Worm (Caenorhabditis elegans) whole organism, L1 larva: Measurements from ENCODE around the gene unc-49.
A peak's percentile ranks its signal among the peaks of the same experiment; 100 is the strongest.

ENCODE experiments used
- C04F5.9 ChIP-seq: sonication (generic microtip); optimal IDR thresholded peaks from 2 replicates; lab custom pipeline; 2016; ENCODE audit warnings: missing genetic modification characterization, missing compliant biosample characterization
- C34B4.2 ChIP-seq: sonication (generic microtip); optimal IDR thresholded peaks from 2 replicates; lab custom pipeline; 2017; ENCODE audit warnings: mild to moderate bottlenecking, missing genetic modification characterization, missing compliant biosample characterization
- F16B12.6 ChIP-seq: fragments of 150-350 bp; optimal IDR thresholded peaks from 2 replicates; lab custom pipeline; 2014; ENCODE audit warnings: missing biosample characterization, missing genetic modification characterization
- Y116A8C.19 ChIP-seq: sonication (generic microtip); optimal IDR thresholded peaks from 2 replicates; lab custom pipeline; 2016; ENCODE audit warnings: missing compliant biosample characterization, missing genetic modification characterization, borderline replicate concordance
- aly-2 ChIP-seq: fragments of 150-350 bp; optimal IDR thresholded peaks from 2 replicates; lab custom pipeline; 2014; ENCODE audit warnings: missing biosample characterization, missing genetic modification characterization
- ceh-63 ChIP-seq: fragments of 200-800 bp; sonication (Bioruptor generic); optimal IDR thresholded peaks from 2 replicates; lab custom pipeline; 2018; ENCODE audit warnings: mild to moderate bottlenecking, missing genetic modification characterization, missing compliant biosample characterization
- ceh-8 ChIP-seq: fragments of 200-800 bp; sonication (Bioruptor generic); optimal IDR thresholded peaks from 2 replicates; lab custom pipeline; 2018; ENCODE audit warnings: mild to moderate bottlenecking, missing genetic modification characterization, moderate library complexity, missing compliant biosample characterization
- ceh-82 ChIP-seq, 3 experiments: fragments of 150-350 bp in 1 of 3; sonication (generic microtip) in 2 of 3; optimal IDR thresholded peaks; 2 replicates each; lab custom pipeline; 2014 to 2017; ENCODE audit warnings: missing biosample characterization in 3 of 3, missing genetic modification characterization in 3 of 3
- ceh-90 ChIP-seq: sonication (generic microtip); optimal IDR thresholded peaks from 2 replicates; lab custom pipeline; 2016; ENCODE audit warnings: missing genetic modification characterization, missing compliant biosample characterization
- dpl-1 ChIP-seq, 3 experiments: fragments of 150-350 bp in 2 of 3; sonication (generic microtip) in 1 of 3; optimal IDR thresholded peaks; 2 replicates each; lab custom pipeline; 2014 to 2017; ENCODE audit warnings: missing biosample characterization in 3 of 3, missing genetic modification characterization in 3 of 3, missing genetic modification reagents in 3 of 3
- dsc-1 ChIP-seq: sonication (generic microtip); optimal IDR thresholded peaks from 2 replicates; lab custom pipeline; 2016; ENCODE audit warnings: mild to moderate bottlenecking, missing genetic modification characterization, missing compliant biosample characterization
- efl-1 ChIP-seq, 4 experiments: fragments of 150-350 bp; optimal IDR thresholded peaks in 3 of 4; peaks in 1 of 4; 1 replicate in 1 of 4; 2 replicates in 3 of 4; lab custom pipeline; 2014; ENCODE audit warnings: missing biosample characterization in 2 of 4, missing genetic modification characterization in 2 of 4, missing genetic modification reagents in 2 of 4
- ets-5 ChIP-seq: fragments of 200-800 bp; sonication (Bioruptor generic); IDR thresholded peaks from 2 replicates; pipeline ENCODE4 v1.3.6; 2022; ENCODE audit warnings: missing genetic modification characterization, missing compliant biosample characterization
- fkh-10 ChIP-seq: sonication (generic microtip); optimal IDR thresholded peaks from 2 replicates; lab custom pipeline; 2017; ENCODE audit warnings: missing biosample characterization, missing genetic modification reagents, missing genetic modification characterization
- fkh-8 ChIP-seq: sonication (generic microtip); optimal IDR thresholded peaks from 2 replicates; lab custom pipeline; 2016; ENCODE audit warnings: mild to moderate bottlenecking, missing genetic modification characterization, missing compliant biosample characterization
- fos-1 ChIP-seq: fragments of 150-350 bp; optimal IDR thresholded peaks from 2 replicates; lab custom pipeline; 2014; ENCODE audit warnings: missing biosample characterization, missing genetic modification characterization
- hlh-17 ChIP-seq: fragments of 200-800 bp; sonication (Bioruptor generic); optimal IDR thresholded peaks from 2 replicates; lab custom pipeline; 2018; ENCODE audit warnings: missing genetic modification characterization, mild to moderate bottlenecking, missing compliant biosample characterization, moderate library complexity, borderline replicate concordance
- hpl-2 ChIP-seq: fragments of 150-350 bp; optimal IDR thresholded peaks from 2 replicates; lab custom pipeline; 2014; ENCODE audit warnings: missing biosample characterization, missing genetic modification reagents, missing genetic modification characterization
- jun-1 ChIP-seq: fragments of 150-350 bp; optimal IDR thresholded peaks from 2 replicates; lab custom pipeline; 2014; ENCODE audit warnings: missing biosample characterization, missing genetic modification reagents, missing genetic modification characterization
- lin-13 ChIP-seq: fragments of 150-350 bp; optimal IDR thresholded peaks from 2 replicates; lab custom pipeline; 2014; ENCODE audit warnings: missing biosample characterization, missing genetic modification reagents, missing genetic modification characterization
- lin-14 ChIP-seq: fragments of 200-800 bp; sonication (Bioruptor generic); optimal IDR thresholded peaks from 2 replicates; lab custom pipeline; 2018; ENCODE audit warnings: mild to moderate bottlenecking, missing genetic modification characterization, moderate library complexity, missing compliant biosample characterization
- lin-15B ChIP-seq: fragments of 150-350 bp; sonication (generic microtip); optimal IDR thresholded peaks from 3 replicates; lab custom pipeline; 2014; ENCODE audit warnings: missing biosample characterization, missing genetic modification characterization
- lin-35 ChIP-seq, 2 experiments: fragments of 150-350 bp; optimal IDR thresholded peaks; 2 replicates each; lab custom pipeline; 2014; ENCODE audit warnings: missing biosample characterization in 2 of 2, missing genetic modification characterization in 2 of 2, missing genetic modification reagents in 2 of 2
- lin-39 ChIP-seq: fragments of 150-350 bp; optimal IDR thresholded peaks from 2 replicates; lab custom pipeline; 2014; ENCODE audit warnings: missing biosample characterization, missing genetic modification reagents, missing genetic modification characterization
- lsy-2 ChIP-seq, 2 experiments: fragments of 150-350 bp; optimal IDR thresholded peaks; 2 replicates each; lab custom pipeline; 2014; ENCODE audit warnings: missing biosample characterization in 2 of 2, missing genetic modification characterization in 2 of 2
- mab-9 ChIP-seq: fragments of 200-800 bp; sonication (Bioruptor generic); IDR thresholded peaks from 2 replicates; pipeline ENCODE4 v1.3.6; 2022; ENCODE audit warnings: missing genetic modification reagents, missing genetic modification characterization, missing compliant biosample characterization
- mdl-1 ChIP-seq, 2 experiments: fragments of 150-350 bp; optimal IDR thresholded peaks; 2 replicates each; lab custom pipeline; 2014 to 2017; ENCODE audit warnings: missing biosample characterization in 2 of 2, missing genetic modification characterization in 2 of 2, inconsistent platforms in 1 of 2
- mep-1 ChIP-seq: fragments of 150-350 bp; optimal IDR thresholded peaks from 2 replicates; lab custom pipeline; 2014; ENCODE audit warnings: missing biosample characterization, missing genetic modification characterization
- nhr-19 ChIP-seq: fragments of 200-800 bp; sonication (Bioruptor generic); conservative IDR thresholded peaks from 2 replicates; pipeline ENCODE4 v1.3.6; 2022; ENCODE audit warnings: missing genetic modification characterization, missing compliant biosample characterization
- nhr-20 ChIP-seq: sonication (generic microtip); optimal IDR thresholded peaks from 2 replicates; lab custom pipeline; 2016; ENCODE audit warnings: mild to moderate bottlenecking, missing genetic modification characterization, missing compliant biosample characterization
- nhr-28 ChIP-seq: fragments of 150-350 bp; optimal IDR thresholded peaks from 2 replicates; lab custom pipeline; 2014; ENCODE audit warnings: missing biosample characterization, missing genetic modification characterization
- nhr-47 ChIP-seq: sonication (generic microtip); optimal IDR thresholded peaks from 2 replicates; lab custom pipeline; 2016; ENCODE audit warnings: mild to moderate bottlenecking, missing genetic modification characterization, moderate library complexity, missing compliant biosample characterization
- nhr-71 ChIP-seq: sonication (generic microtip); optimal IDR thresholded peaks from 2 replicates; lab custom pipeline; 2016; ENCODE audit warnings: mild to moderate bottlenecking, missing genetic modification characterization, moderate library complexity, missing compliant biosample characterization
- nhr-76 ChIP-seq: sonication (generic microtip); optimal IDR thresholded peaks from 2 replicates; lab custom pipeline; 2017; ENCODE audit warnings: missing biosample characterization, missing genetic modification characterization
- nhr-77 ChIP-seq: fragments of 150-350 bp; optimal IDR thresholded peaks from 2 replicates; lab custom pipeline; 2014; ENCODE audit warnings: missing biosample characterization, missing genetic modification characterization
- nhr-84 ChIP-seq: sonication (generic microtip); optimal IDR thresholded peaks from 2 replicates; lab custom pipeline; 2017; ENCODE audit warnings: missing biosample characterization, missing genetic modification characterization
- nhr-90 ChIP-seq: sonication (generic microtip); optimal IDR thresholded peaks from 2 replicates; lab custom pipeline; 2016; ENCODE audit warnings: mild to moderate bottlenecking, missing genetic modification characterization, missing compliant biosample characterization; ENCODE audit not compliant: poor library complexity
- pag-3 ChIP-seq: sonication (generic microtip); optimal IDR thresholded peaks from 2 replicates; lab custom pipeline; 2017; ENCODE audit warnings: missing genetic modification characterization, mild to moderate bottlenecking, missing compliant biosample characterization, antibody characterized with exemption, borderline replicate concordance; ENCODE audit not compliant: insufficient read depth
- rnt-1 ChIP-seq: sonication (generic microtip); optimal IDR thresholded peaks from 2 replicates; lab custom pipeline; 2016; ENCODE audit warnings: mild to moderate bottlenecking, missing genetic modification characterization, moderate library complexity, missing compliant biosample characterization
- snu-23 ChIP-seq: sonication (generic microtip); optimal IDR thresholded peaks from 2 replicates; lab custom pipeline; 2016; ENCODE audit warnings: missing genetic modification characterization, missing compliant biosample characterization
- swsn-7 ChIP-seq: sonication (generic microtip); optimal IDR thresholded peaks from 2 replicates; lab custom pipeline; 2016; ENCODE audit warnings: missing genetic modification characterization, missing compliant biosample characterization
- tbx-2 ChIP-seq: sonication (generic microtip); optimal IDR thresholded peaks from 2 replicates; lab custom pipeline; 2016; ENCODE audit warnings: missing genetic modification characterization, missing compliant biosample characterization
- unc-130 ChIP-seq: fragments of 150-350 bp; optimal IDR thresholded peaks from 2 replicates; lab custom pipeline; 2017; ENCODE audit warnings: missing biosample characterization, missing genetic modification characterization, inconsistent platforms
- unc-62 ChIP-seq: fragments of 150-350 bp; optimal IDR thresholded peaks from 2 replicates; lab custom pipeline; 2014; ENCODE audit warnings: missing biosample characterization, missing genetic modification reagents, missing genetic modification characterization
- unc-98 ChIP-seq: fragments of 200-800 bp; sonication (Bioruptor generic); IDR thresholded peaks from 2 replicates; pipeline ENCODE4 v1.3.6; 2022; ENCODE audit warnings: missing genetic modification characterization, missing compliant biosample characterization
- vab-15 ChIP-seq: sonication (generic microtip); optimal IDR thresholded peaks from 2 replicates; lab custom pipeline; 2017; ENCODE audit warnings: missing genotype, mild to moderate bottlenecking, missing genetic modification characterization, missing compliant biosample characterization
- ztf-11 ChIP-seq, 2 experiments: sonication (generic microtip); optimal IDR thresholded peaks; 2 replicates each; lab custom pipeline; 2016 to 2017; ENCODE audit warnings: missing genetic modification characterization in 2 of 2, missing biosample characterization in 1 of 2, missing compliant biosample characterization in 1 of 2
- ztf-4 ChIP-seq: fragments of 150-350 bp; optimal IDR thresholded peaks from 2 replicates; lab custom pipeline; 2014; ENCODE audit warnings: missing biosample characterization, missing genetic modification characterization

The unc-49 gene

DNA sequence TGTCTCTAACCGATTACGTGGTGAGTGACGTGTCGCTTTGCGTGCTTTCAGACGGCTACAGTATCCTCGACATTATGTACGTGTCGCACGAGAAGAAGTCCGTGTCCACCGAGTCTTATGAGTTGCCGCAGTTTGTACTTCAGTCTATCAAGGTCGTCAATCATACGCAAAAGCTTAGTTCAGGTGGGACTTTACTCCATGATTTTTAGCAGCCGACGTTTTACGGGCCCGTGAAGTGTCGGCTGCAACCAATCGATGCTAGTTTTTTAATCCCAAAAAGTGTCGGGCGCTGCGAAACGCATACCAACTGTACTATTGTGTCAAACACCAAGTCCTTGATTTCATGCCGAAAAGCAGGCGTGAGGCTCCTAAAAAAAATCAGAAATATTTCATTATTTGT is 4.3 kb downstream of the unc-49 start:
- TF ChIP-seq nhr-28, result no peak
- no peak for TF ChIP-seq fkh-8 (tag; lab: Kevin White, UChicago)

DNA sequence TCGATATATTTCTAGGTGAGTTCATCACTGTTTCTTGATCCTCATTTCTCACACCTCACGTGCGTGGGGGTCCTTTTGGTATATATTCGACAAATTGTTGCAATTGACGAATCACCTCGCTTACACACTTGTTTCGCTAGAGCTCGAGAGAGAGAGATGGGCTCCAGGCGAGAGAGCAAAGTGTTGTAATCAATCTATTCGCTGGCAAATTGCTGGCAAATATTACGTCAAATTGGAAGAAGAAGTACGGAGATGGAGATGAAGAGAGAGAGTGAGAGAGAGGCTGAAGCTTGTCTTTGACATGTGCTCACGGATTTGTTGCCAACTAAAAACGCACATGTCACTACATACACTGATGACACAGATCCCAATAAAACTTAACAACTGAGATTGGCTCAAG is 5.4 kb downstream of the unc-49 start:
- TF ChIP-seq C04F5.9 (tag; lab: Kevin White, UChicago) (no peak), nhr-90 (tag; lab: Kevin White, UChicago) (no peak), jun-1 (tag; lab: Kevin White, UChicago) (no peak), snu-23 (GFP tag; lab: Kevin White, UChicago) (peak; percentile 53), nhr-76 (tag; lab: Kevin White, UChicago) (no peak), hlh-17 (GFP tag; lab: Kevin White, UChicago) (no peak), fos-1 (tag; lab: Kevin White, UChicago) (no peak), ets-5 (GFP tag; lab: Robert Waterston, UW) (no peak), F16B12.6 (no peak), lin-14 (GFP tag; lab: Kevin White, UChicago) (peak; percentile 77), nhr-71 (tag; lab: Kevin White, UChicago) (peak; percentile 70), nhr-77 (tag; lab: Kevin White, UChicago) (no peak), ztf-11 (tag; optimal IDR thresholded peaks at IDR 0.05; lab: Kevin White, UChicago) (no peak), mep-1 (no peak), ceh-90 (tag; lab: Kevin White, UChicago) (no peak), vab-15 (tag; lab: Kevin White, UChicago) (peak; percentile 98), ztf-4 (tag; lab: Kevin White, UChicago) (no peak), lin-35 (GFP tag; optimal IDR thresholded peaks at IDR 0.05; lab: Kevin White, UChicago) (peak in 1 of 2 experiments; percentile 23), mdl-1 (tag; optimal IDR thresholded peaks at IDR 0.05; lab: Kevin White, UChicago) (peak in 1 of 2 experiments; percentile 7), ceh-82 (tag; optimal IDR thresholded peaks at IDR 0.05; lab: Kevin White, UChicago) (no peak), nhr-84 (tag; lab: Kevin White, UChicago) (no peak), swsn-7 (tag; lab: Kevin White, UChicago) (no peak), nhr-47 (no peak), lin-39 (tag; lab: Kevin White, UChicago) (peak; percentile 11), unc-62 (GFP tag; lab: Kevin White, UChicago) (no peak), lsy-2 (tag; optimal IDR thresholded peaks at IDR 0.05; lab: Kevin White, UChicago) (peak; percentile 27 to 48), dsc-1 (tag; lab: Kevin White, UChicago) (peak; percentile 40), ceh-63 (GFP tag; lab: Kevin White, UChicago) (no peak), nhr-19 (GFP tag; lab: Robert Waterston, UW) (peak; percentile 19; the same call in 1 of the 2 replicates), lin-13 (GFP tag; lab: Kevin White, UChicago) (no peak), efl-1 (optimal IDR thresholded peaks at IDR 0.05; lab: Kevin White, UChicago) (peak in 1 of 2 experiments; percentile 23), efl-1 (GFP tag; optimal IDR thresholded peaks at IDR 0.05 in 1 of 2; lab: Kevin White, UChicago) (no peak), pag-3 (tag; lab: Kevin White, UChicago) (peak; percentile 39), unc-98 (GFP tag; lab: Robert Waterston, UW) (no peak), unc-130 (tag; lab: Kevin White, UChicago) (peak; percentile 51), Y116A8C.19 (no peak), dpl-1 (GFP tag; optimal IDR thresholded peaks at IDR 0.05; lab: Kevin White, UChicago) (no peak), fkh-10 (no peak), hpl-2 (no peak), aly-2 (no peak), C34B4.2 (tag; lab: Kevin White, UChicago) (no peak), ceh-8 (GFP tag; lab: Kevin White, UChicago) (no peak), mab-9 (GFP tag; lab: Robert Waterston, UW) (no peak), tbx-2 (tag; lab: Kevin White, UChicago) (no peak), lin-15B (tag; lab: Kevin White, UChicago) (no peak), nhr-20 (tag; lab: Kevin White, UChicago) (peak; percentile 11), rnt-1 (tag; lab: Kevin White, UChicago) (peak; percentile 72)
